Worm (Caenorhabditis elegans) whole organism, midembryonic: Measurements from ENCODE around the gene C28G1.2.

Source experiments
- T22C8.4 ChIP-seq: fragments of 200-800 bp; sonication (Bioruptor generic); IDR thresholded peaks from 2 replicates; pipeline ENCODE4 v1.3.6; 2022; ENCODE audit warnings: missing genetic modification characterization, missing compliant biosample characterization
- cog-1 ChIP-seq: sonication (generic microtip); optimal IDR thresholded peaks from 2 replicates; lab custom pipeline; 2016; ENCODE audit warnings: missing genetic modification characterization, missing compliant biosample characterization
- flt-1 ChIP-seq: fragments of 200-800 bp; sonication (Bioruptor generic); IDR thresholded peaks from 2 replicates; pipeline ENCODE4 v1.3.6; 2022; ENCODE audit warnings: missing genetic modification characterization, missing compliant biosample characterization
- klf-2 ChIP-seq: fragments of 200-800 bp; sonication (Bioruptor generic); conservative IDR thresholded peaks from 2 replicates; pipeline ENCODE4 v1.3.6; 2022; ENCODE audit warnings: missing genetic modification reagents, missing genetic modification characterization, missing compliant biosample characterization
- med-1 ChIP-seq: sonication (generic microtip); optimal IDR thresholded peaks from 2 replicates; lab custom pipeline; 2017; ENCODE audit warnings: missing genetic modification characterization, mild to moderate bottlenecking, missing compliant biosample characterization, antibody characterized with exemption, missing genetic modification reagents; ENCODE audit not compliant: insufficient read depth
- ref-1 ChIP-seq: fragments of 200-800 bp; sonication (Bioruptor generic); conservative IDR thresholded peaks from 2 replicates; pipeline ENCODE4 v1.3.6; 2022; ENCODE audit warnings: missing genetic modification reagents, missing genetic modification characterization, missing compliant biosample characterization
- tab-1 ChIP-seq: fragments of 200-800 bp; sonication (Bioruptor generic); IDR thresholded peaks from 2 replicates; pipeline ENCODE4 v1.3.6; 2022; ENCODE audit warnings: missing genetic modification characterization, missing compliant biosample characterization
- ztf-23 ChIP-seq: fragments of 200-800 bp; sonication (Bioruptor generic); IDR thresholded peaks from 2 replicates; pipeline ENCODE4 v1.3.6; 2022; ENCODE audit warnings: missing genetic modification reagents, missing genetic modification characterization, missing compliant biosample characterization
- ztf-29 ChIP-seq: fragments of 200-800 bp; sonication (Bioruptor generic); IDR thresholded peaks from 2 replicates; pipeline ENCODE4 v1.3.6; 2022; ENCODE audit warnings: missing genetic modification reagents, missing genetic modification characterization, missing compliant biosample characterization

DNA sequence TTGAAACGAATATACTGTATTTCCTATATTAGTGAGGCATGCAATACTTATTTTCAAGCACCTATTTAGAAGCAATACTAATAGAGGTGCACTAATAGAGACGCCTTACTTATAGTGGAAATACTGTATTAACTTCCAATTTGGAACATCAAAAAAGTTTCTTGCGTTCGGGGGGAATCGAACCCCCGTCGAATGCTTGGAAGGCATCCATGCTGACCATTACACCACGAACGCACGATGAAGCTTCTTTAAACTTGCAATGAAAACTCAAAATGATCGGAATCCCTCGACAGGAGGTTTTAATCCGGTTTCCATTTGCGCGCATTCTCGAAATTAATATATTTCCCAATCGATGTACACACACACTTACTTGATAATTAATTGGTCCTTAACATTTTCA, 2.4 kb downstream of the C28G1.2 start:
- TF ChIP-seq med-1 (no peak), flt-1 (GFP tag; lab: Robert Waterston, UW) (no peak), tab-1 (GFP tag; lab: Robert Waterston, UW) (no peak), klf-2 (GFP tag; lab: Robert Waterston, UW) (no peak), ztf-29 (GFP tag; lab: Robert Waterston, UW) (no peak), cog-1 (tag; lab: Kevin White, UChicago) (no peak), T22C8.4 (GFP tag; lab: Robert Waterston, UW) (no peak), ztf-23 (GFP tag; lab: Robert Waterston, UW) (no peak), ref-1 (GFP tag; lab: Robert Waterston, UW) (no peak)
